Worm (Caenorhabditis elegans): Measurements from ENCODE around the gene str-188.

str-188 gene

ce11 chrV:9754459-9754858 lies 38.0 kb downstream of the str-188 start, which contains the start of gene F58E6.5:
F58E6.5 (minus strand) TSS chrV:9754559.
- TF ChIP-seq ref-1 (GFP tag; conservative IDR thresholded peaks at IDR 0.05) (no peak), cog-1 (tag; optimal IDR thresholded peaks at IDR 0.05) (no peak), flt-1 (GFP tag; IDR thresholded peaks at IDR 0.05) (no peak), ztf-29 (GFP tag; IDR thresholded peaks at IDR 0.05) (no peak), med-1 (GFP tag; optimal IDR thresholded peaks at IDR 0.05; ENCODE audit: insufficient read depth) (no peak), tab-1 (GFP tag; IDR thresholded peaks at IDR 0.05) (no peak), T22C8.4 (GFP tag; IDR thresholded peaks at IDR 0.05) (no peak), klf-2 (GFP tag; conservative IDR thresholded peaks at IDR 0.05) (no peak)

- TF ChIP-seq ref-1 (GFP tag; conservative IDR thresholded peaks at IDR 0.05) (no peak), tab-1 (GFP tag; IDR thresholded peaks at IDR 0.05) (no peak), cog-1 (tag; optimal IDR thresholded peaks at IDR 0.05) (no peak), med-1 (GFP tag; optimal IDR thresholded peaks at IDR 0.05; ENCODE audit: insufficient read depth) (no peak), T22C8.4 (GFP tag; IDR thresholded peaks at IDR 0.05) (no peak), ztf-23 (GFP tag; IDR thresholded peaks at IDR 0.05) (no peak), flt-1 (GFP tag; IDR thresholded peaks at IDR 0.05) (no peak), ztf-29 (GFP tag; IDR thresholded peaks at IDR 0.05) (no peak), klf-2 (GFP tag; conservative IDR thresholded peaks at IDR 0.05) (no peak)
Measured at ce11 chrV:9755725-9756124, 39.2 kb downstream of the str-188 start, which contains the start of gene F58E6.8. F58E6.8 (minus strand) TSS chrV:9755825.

ce11 chrV:9756242-9756641 lies 39.7 kb downstream of the str-188 start, which contains the start of gene hrg-3:
hrg-3 (plus strand) TSS chrV:9756468.
- no peak for TF ChIP-seq ztf-29 (GFP tag; IDR thresholded peaks at IDR 0.05)

ce11 chrV:9757884-9758283 lies 41.4 kb downstream of the str-188 start, which contains the start of gene F58E6.11:
F58E6.11 (minus strand) TSS chrV:9757984.
- TF ChIP-seq med-1 (GFP tag; optimal IDR thresholded peaks at IDR 0.05; ENCODE audit: insufficient read depth) (no peak), flt-1 (GFP tag; IDR thresholded peaks at IDR 0.05) (no peak), ztf-23 (GFP tag; IDR thresholded peaks at IDR 0.05) (no peak), cog-1 (tag; optimal IDR thresholded peaks at IDR 0.05) (no peak), ref-1 (GFP tag; conservative IDR thresholded peaks at IDR 0.05) (no peak)

- TF ChIP-seq klf-2 (GFP tag; conservative IDR thresholded peaks at IDR 0.05) (no peak), med-1 (GFP tag; optimal IDR thresholded peaks at IDR 0.05; ENCODE audit: insufficient read depth) (no peak)
Measured at ce11 chrV:9758437-9758836, 41.9 kb downstream of the str-188 start.

- TF ChIP-seq cog-1 (tag; optimal IDR thresholded peaks at IDR 0.05) (no peak), flt-1 (GFP tag; IDR thresholded peaks at IDR 0.05) (no peak), ztf-29 (GFP tag; IDR thresholded peaks at IDR 0.05) (no peak), T22C8.4 (GFP tag; IDR thresholded peaks at IDR 0.05) (no peak), ref-1 (GFP tag; conservative IDR thresholded peaks at IDR 0.05) (no peak), med-1 (GFP tag; optimal IDR thresholded peaks at IDR 0.05; ENCODE audit: insufficient read depth) (no peak), ztf-23 (GFP tag; IDR thresholded peaks at IDR 0.05) (no peak), klf-2 (GFP tag; conservative IDR thresholded peaks at IDR 0.05) (no peak), tab-1 (GFP tag; IDR thresholded peaks at IDR 0.05) (no peak)
Measured at ce11 chrV:9763759-9764158, 47.3 kb downstream of the str-188 start.

- TF ChIP-seq ztf-23 (GFP tag; IDR thresholded peaks at IDR 0.05): no peak
- TF ChIP-seq klf-2 (GFP tag; conservative IDR thresholded peaks at IDR 0.05): no peak
- no peak for TF ChIP-seq med-1 (GFP tag; optimal IDR thresholded peaks at IDR 0.05; ENCODE audit: insufficient read depth)
- TF ChIP-seq tab-1 (GFP tag; IDR thresholded peaks at IDR 0.05): no peak
- TF ChIP-seq flt-1 (GFP tag; IDR thresholded peaks at IDR 0.05): no peak
- no peak for TF ChIP-seq T22C8.4 (GFP tag; IDR thresholded peaks at IDR 0.05)
- no peak for TF ChIP-seq ztf-29 (GFP tag; IDR thresholded peaks at IDR 0.05)
- no peak for TF ChIP-seq ref-1 (GFP tag; conservative IDR thresholded peaks at IDR 0.05)
- TF ChIP-seq cog-1 (tag; optimal IDR thresholded peaks at IDR 0.05): no peak
Measured at ce11 chrV:9764552-9764951, 48.1 kb downstream of the str-188 start.

- no peak for TF ChIP-seq med-1 (GFP tag; optimal IDR thresholded peaks at IDR 0.05; ENCODE audit: insufficient read depth)
- no peak for TF ChIP-seq ztf-29 (GFP tag; IDR thresholded peaks at IDR 0.05)
- TF ChIP-seq ztf-23 (GFP tag; IDR thresholded peaks at IDR 0.05): no peak
- TF ChIP-seq flt-1 (GFP tag; IDR thresholded peaks at IDR 0.05): no peak
- no peak for TF ChIP-seq ref-1 (GFP tag; conservative IDR thresholded peaks at IDR 0.05)
- TF ChIP-seq klf-2 (GFP tag; conservative IDR thresholded peaks at IDR 0.05): no peak
- TF ChIP-seq tab-1 (GFP tag; IDR thresholded peaks at IDR 0.05): no peak
- TF ChIP-seq cog-1 (tag; optimal IDR thresholded peaks at IDR 0.05): no peak
- no peak for TF ChIP-seq T22C8.4 (GFP tag; IDR thresholded peaks at IDR 0.05)
Measured at ce11 chrV:9765622-9766021, 49.1 kb downstream of the str-188 start.
